Worm (Caenorhabditis elegans) whole organism, L1 larva: ENCODE results near the gene F46B3.16.

Experiments used
- ceh-82 ChIP-seq, 3 experiments: fragments of 150-350 bp in 1 of 3; sonication (generic microtip) in 2 of 3; optimal IDR thresholded peaks; 2 replicates each; lab custom pipeline; 2014 to 2017; ENCODE audit warnings: missing biosample characterization in 3 of 3, missing genetic modification characterization in 3 of 3
- lin-15B ChIP-seq: fragments of 150-350 bp; sonication (generic microtip); optimal IDR thresholded peaks from 3 replicates; lab custom pipeline; 2014; ENCODE audit warnings: missing biosample characterization, missing genetic modification characterization
- mdl-1 ChIP-seq, 2 experiments: fragments of 150-350 bp; optimal IDR thresholded peaks; 2 replicates each; lab custom pipeline; 2014 to 2017; ENCODE audit warnings: missing biosample characterization in 2 of 2, missing genetic modification characterization in 2 of 2, inconsistent platforms in 1 of 2
- nhr-11 ChIP-seq: fragments of 150-350 bp; optimal IDR thresholded peaks from 2 replicates; lab custom pipeline; 2014; ENCODE audit warnings: missing biosample characterization, missing genetic modification characterization
- nhr-12 ChIP-seq: sonication (generic microtip); optimal IDR thresholded peaks from 2 replicates; lab custom pipeline; 2017; ENCODE audit warnings: missing biosample characterization, missing genetic modification characterization
- snpc-4 ChIP-seq: fragments of 150-350 bp; optimal IDR thresholded peaks from 2 replicates; lab custom pipeline; 2014; ENCODE audit warnings: missing biosample characterization, missing genetic modification characterization
- unc-30 ChIP-seq: sonication (generic microtip); optimal IDR thresholded peaks from 2 replicates; lab custom pipeline; 2017; ENCODE audit warnings: missing biosample characterization, missing genetic modification characterization
- unc-62 ChIP-seq: fragments of 150-350 bp; optimal IDR thresholded peaks from 2 replicates; lab custom pipeline; 2014; ENCODE audit warnings: missing biosample characterization, missing genetic modification reagents, missing genetic modification characterization
- vab-15 ChIP-seq: sonication (generic microtip); optimal IDR thresholded peaks from 2 replicates; lab custom pipeline; 2017; ENCODE audit warnings: missing genotype, mild to moderate bottlenecking, missing genetic modification characterization, missing compliant biosample characterization

DNA sequence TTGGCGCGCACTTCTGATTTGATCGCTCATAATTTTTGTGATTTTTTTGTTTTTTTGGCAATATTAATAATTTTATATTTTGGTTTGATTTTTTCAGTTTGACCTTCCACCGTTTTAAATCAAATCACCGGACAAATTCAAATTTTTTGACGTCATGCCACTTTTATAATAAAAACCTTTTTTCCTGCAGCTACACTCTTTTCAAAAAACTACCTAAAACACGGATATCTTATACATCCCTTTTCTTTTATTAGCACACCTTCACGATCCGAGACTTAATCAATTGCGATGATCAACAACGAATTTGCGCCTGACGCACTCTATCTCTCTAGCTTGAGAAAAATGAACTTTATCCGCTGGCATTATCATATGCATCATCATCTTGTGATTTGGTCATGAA lies 24.9 kb upstream of the F46B3.16 start, which contains the start of gene grd-2:
- no peak for TF ChIP-seq mdl-1 (tag; optimal IDR thresholded peaks at IDR 0.05; lab: Kevin White, UChicago)
- no peak for TF ChIP-seq unc-30 (tag; lab: Kevin White, UChicago)
- no peak for TF ChIP-seq ceh-82 (tag; optimal IDR thresholded peaks at IDR 0.05; lab: Kevin White, UChicago)
- TF ChIP-seq unc-62 (GFP tag; lab: Kevin White, UChicago) = no peak
- TF ChIP-seq nhr-12 (tag; lab: Kevin White, UChicago) = no peak
- no peak for TF ChIP-seq snpc-4
- TF ChIP-seq lin-15B (tag; lab: Kevin White, UChicago) = no peak
- no peak for TF ChIP-seq vab-15 (tag; lab: Kevin White, UChicago)
- no peak for TF ChIP-seq nhr-11 (tag; lab: Kevin White, UChicago)
